Worm (Caenorhabditis elegans) whole organism, young adult: ENCODE results near the gene spch-1.

Source experiments
- F33H1.4 ChIP-seq: fragments of 200-800 bp; sonication (Bioruptor generic); IDR thresholded peaks from 2 replicates; pipeline ENCODE4 v1.3.6; 2022; ENCODE audit warnings: missing genetic modification reagents, missing genetic modification characterization, missing compliant biosample characterization
- F39B2.1 ChIP-seq: fragments of 200-800 bp; sonication (Bioruptor generic); IDR thresholded peaks from 2 replicates; pipeline ENCODE4 v1.3.6; 2022; ENCODE audit warnings: missing genetic modification reagents, missing genetic modification characterization, missing compliant biosample characterization
- F49E8.2 ChIP-seq: sonication (generic microtip); optimal IDR thresholded peaks from 3 replicates; lab custom pipeline; 2017; ENCODE audit warnings: missing genetic modification characterization, mild to moderate bottlenecking, missing compliant biosample characterization, antibody characterized with exemption, moderate library complexity; ENCODE audit not compliant: insufficient read depth
- F52B5.7 ChIP-seq: sonication (generic microtip); optimal IDR thresholded peaks from 2 replicates; lab custom pipeline; 2016; ENCODE audit warnings: mild to moderate bottlenecking, missing genetic modification characterization, missing compliant biosample characterization
- K12H6.12 ChIP-seq: fragments of 200-800 bp; sonication (Bioruptor generic); optimal IDR thresholded peaks from 2 replicates; lab custom pipeline; 2018; ENCODE audit warnings: mild to moderate bottlenecking, missing genetic modification characterization, missing compliant biosample characterization
- Y53G8AR.9 ChIP-seq: fragments of 200-800 bp; sonication (Bioruptor generic); conservative IDR thresholded peaks from 2 replicates; pipeline ENCODE4 v1.3.6; 2022; ENCODE audit warnings: missing genetic modification reagents, missing genetic modification characterization, missing compliant biosample characterization
- ZK185.1 ChIP-seq: sonication (generic microtip); optimal IDR thresholded peaks from 2 replicates; lab custom pipeline; 2016; ENCODE audit warnings: mild to moderate bottlenecking, missing genetic modification characterization, missing compliant biosample characterization; ENCODE audit not compliant: poor library complexity, severe bottlenecking
- ceh-79 ChIP-seq: sonication (generic microtip); optimal IDR thresholded peaks from 2 replicates; lab custom pipeline; 2017; ENCODE audit warnings: mild to moderate bottlenecking, missing genetic modification characterization, missing compliant biosample characterization
- hsf-1 ChIP-seq: fragments of 200-800 bp; sonication (Bioruptor generic); IDR thresholded peaks from 2 replicates; pipeline ENCODE4 v1.3.6; 2022; ENCODE audit warnings: missing genetic modification reagents, missing genetic modification characterization, missing compliant biosample characterization
- madf-6 ChIP-seq: fragments of 200-800 bp; sonication (Bioruptor generic); IDR thresholded peaks from 2 replicates; pipeline ENCODE4 v1.3.6; 2022; ENCODE audit warnings: missing genetic modification reagents, missing genetic modification characterization, missing compliant biosample characterization
- nhr-90 ChIP-seq: sonication (generic microtip); optimal IDR thresholded peaks from 2 replicates; lab custom pipeline; 2016; ENCODE audit warnings: missing genotype, mild to moderate bottlenecking, missing genetic modification characterization, missing compliant biosample characterization
- snpc-4 ChIP-seq, 5 experiments: fragments of 150-350 bp in 1 of 5; sonication (generic microtip) in 4 of 5; optimal IDR thresholded peaks; 2 replicates each; lab custom pipeline; 2014 to 2018; ENCODE audit warnings: missing genetic modification characterization in 5 of 5, missing biosample characterization in 3 of 5, antibody characterized with exemption in 2 of 5, mild to moderate bottlenecking in 2 of 5, missing compliant biosample characterization in 2 of 5, missing genotype in 2 of 5, moderate library complexity in 2 of 5, missing genetic modification reagents in 1 of 5
- unc-130 ChIP-seq: sonication (generic microtip); optimal IDR thresholded peaks from 2 replicates; lab custom pipeline; 2016; ENCODE audit warnings: missing genetic modification reagents, missing genetic modification characterization, missing compliant biosample characterization

ce11 chrIV:10128906-10129386 lies 17.6 kb upstream of the spch-1 start, which contains the start of the genes gtbp-1 and K08F4.3:
- TF ChIP-seq F39B2.1 (no peak), snpc-4 (GFP tag; optimal IDR thresholded peaks at IDR 0.05; lab: Kevin White, UChicago) (peak; percentile 21), snpc-4 (tag; optimal IDR thresholded peaks at IDR 0.05; lab: Kevin White, UChicago) (peak in 3 of 4 experiments; percentile 41 to 73 (median 51)), F33H1.4 (GFP tag; lab: Robert Waterston, UW) (peak; percentile 91), unc-130 (no peak), Y53G8AR.9 (GFP tag; lab: Robert Waterston, UW) (no peak), hsf-1 (GFP tag; lab: Robert Waterston, UW) (no peak), K12H6.12 (tag; lab: Kevin White, UChicago) (peak; percentile 23), nhr-90 (tag; lab: Kevin White, UChicago) (no peak), F49E8.2 (tag; lab: Kevin White, UChicago) (no peak), madf-6 (peak; percentile 81), ceh-79 (tag; lab: Kevin White, UChicago) (no peak), ZK185.1 (tag; lab: Kevin White, UChicago) (peak; percentile 27), F52B5.7 (tag; lab: Kevin White, UChicago) (no peak)
